Fruit fly (Drosophila melanogaster) whole organism: ENCODE results near the gene CG4582.

Experiments used
- CG8478 ChIP-seq: fragments of >200 bp; optimal IDR thresholded peaks from 2 replicates; lab custom pipeline; 2018; ENCODE audit warnings: inconsistent platforms
- Dll ChIP-seq: fragments of >200 bp; optimal IDR thresholded peaks from 2 replicates; lab custom pipeline; 2017
- EcR ChIP-seq, 2 experiments: fragments of >200 bp; optimal IDR thresholded peaks; 2 replicates each; lab custom pipeline; 2017; ENCODE audit warnings: missing biosample characterization in 2 of 2, missing genetic modification characterization in 2 of 2, missing genetic modification reagents in 2 of 2
- pan ChIP-seq: fragments of >200 bp; optimal IDR thresholded peaks from 2 replicates; lab custom pipeline; 2017
- psq ChIP-seq: fragments of >200 bp; optimal IDR thresholded peaks from 2 replicates; lab custom pipeline; 2017
- usp ChIP-seq: fragments of >200 bp; optimal IDR thresholded peaks from 2 replicates; lab custom pipeline; 2017; ENCODE audit warnings: missing biosample characterization, missing genetic modification characterization, mixed read lengths

CG4582 gene

dm6 chr3R:25583079-25583478 lies at the start of gene CG4582:
TSS of gene CG4582 (minus strand) at chr3R:25583179.
- no peak for TF ChIP-seq Dll (lab: Kevin White, UChicago)
- no peak for TF ChIP-seq pan (lab: Kevin White, UChicago)
- TF ChIP-seq CG8478, result no peak
- TF ChIP-seq psq (lab: Kevin White, UChicago), result no peak
- no peak for TF ChIP-seq EcR (GFP tag; optimal IDR thresholded peaks at IDR 0.05; lab: Kevin White, UChicago)
- TF ChIP-seq usp, result no peak

DNA sequence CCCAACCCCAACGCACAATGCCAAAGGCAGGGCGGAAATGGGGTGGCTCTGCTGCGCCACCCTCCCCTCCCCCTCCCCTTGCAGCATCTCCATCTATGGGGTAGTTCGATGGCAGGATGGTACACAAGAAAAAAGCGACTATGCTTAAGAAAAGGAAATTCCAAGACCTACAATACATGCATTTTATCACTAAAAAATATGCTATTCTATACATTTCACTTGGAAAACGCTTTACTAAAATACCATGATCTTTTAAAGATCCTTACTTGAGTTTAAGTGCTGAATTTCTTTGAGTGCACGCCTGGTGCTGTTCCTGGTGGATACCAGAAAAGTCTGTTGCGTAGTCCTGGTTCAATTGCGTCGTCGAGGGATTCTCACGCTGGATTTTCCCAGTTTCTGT lies 48.1 kb upstream of the CG4582 start:
- TF ChIP-seq usp (no peak), pan (lab: Kevin White, UChicago) (no peak), Dll (lab: Kevin White, UChicago) (no peak), CG8478 (no peak), psq (lab: Kevin White, UChicago) (no peak), EcR (GFP tag; optimal IDR thresholded peaks at IDR 0.05; lab: Kevin White, UChicago) (no peak)

- no peak for TF ChIP-seq Dll (lab: Kevin White, UChicago)
Observed at dm6 chr3R:25630541-25630940, 47.6 kb upstream of the CG4582 start.

dm6 chr3R:25628657-25629056 lies 45.7 kb upstream of the CG4582 start:
- TF ChIP-seq usp (no peak), pan (lab: Kevin White, UChicago) (no peak), EcR (GFP tag; optimal IDR thresholded peaks at IDR 0.05; lab: Kevin White, UChicago) (no peak), psq (lab: Kevin White, UChicago) (no peak), CG8478 (no peak), Dll (lab: Kevin White, UChicago) (no peak)

DNA sequence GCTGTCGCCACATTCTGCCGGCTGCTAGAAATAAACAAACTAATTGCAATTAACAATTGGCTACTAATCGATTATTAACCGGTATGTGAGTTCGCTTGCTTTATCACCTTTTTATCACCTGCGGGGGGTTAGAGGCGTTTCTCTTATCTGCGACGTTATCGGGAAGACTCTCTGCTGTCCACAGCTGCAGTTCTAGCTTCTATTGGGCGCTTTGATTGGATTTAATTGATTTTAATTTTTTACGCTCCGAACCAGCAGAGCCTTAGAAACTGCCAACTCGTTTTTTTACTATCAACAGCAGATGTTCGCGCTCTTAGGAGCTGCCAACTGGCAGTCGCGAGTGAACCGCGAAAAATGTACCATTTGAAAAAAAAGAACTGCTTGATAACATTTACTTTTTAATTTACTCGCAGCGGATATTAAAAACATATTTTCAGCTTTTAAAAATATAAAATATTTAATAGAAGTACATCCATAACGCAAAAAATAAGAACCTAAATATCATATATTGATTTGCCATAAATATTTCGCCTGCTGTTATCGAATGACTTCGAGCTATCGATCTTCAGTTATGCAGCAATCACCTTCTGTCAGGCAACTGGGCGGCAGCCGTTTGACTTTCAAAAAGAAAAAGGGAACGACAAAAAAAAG lies 43.8 kb upstream of the CG4582 start, which contains the start of gene Ssadh:
Ssadh (minus strand) TSS at position 300 of the 651 bp plus-strand sequence.
- no peak for TF ChIP-seq Dll (lab: Kevin White, UChicago)
- no peak for TF ChIP-seq psq (lab: Kevin White, UChicago)
- TF ChIP-seq EcR (GFP tag; optimal IDR thresholded peaks at IDR 0.05; lab: Kevin White, UChicago), result no peak
- TF ChIP-seq CG8478, result no peak
- no peak for TF ChIP-seq usp

- no peak for TF ChIP-seq pan (lab: Kevin White, UChicago)
- no peak for TF ChIP-seq psq (lab: Kevin White, UChicago)
- no peak for TF ChIP-seq Dll (lab: Kevin White, UChicago)
- TF ChIP-seq CG8478, result no peak
- no peak for TF ChIP-seq EcR (GFP tag; optimal IDR thresholded peaks at IDR 0.05; lab: Kevin White, UChicago)
- no peak for TF ChIP-seq usp
Observed at dm6 chr3R:25625940-25626624, 43.1 kb upstream of the CG4582 start.

DNA sequence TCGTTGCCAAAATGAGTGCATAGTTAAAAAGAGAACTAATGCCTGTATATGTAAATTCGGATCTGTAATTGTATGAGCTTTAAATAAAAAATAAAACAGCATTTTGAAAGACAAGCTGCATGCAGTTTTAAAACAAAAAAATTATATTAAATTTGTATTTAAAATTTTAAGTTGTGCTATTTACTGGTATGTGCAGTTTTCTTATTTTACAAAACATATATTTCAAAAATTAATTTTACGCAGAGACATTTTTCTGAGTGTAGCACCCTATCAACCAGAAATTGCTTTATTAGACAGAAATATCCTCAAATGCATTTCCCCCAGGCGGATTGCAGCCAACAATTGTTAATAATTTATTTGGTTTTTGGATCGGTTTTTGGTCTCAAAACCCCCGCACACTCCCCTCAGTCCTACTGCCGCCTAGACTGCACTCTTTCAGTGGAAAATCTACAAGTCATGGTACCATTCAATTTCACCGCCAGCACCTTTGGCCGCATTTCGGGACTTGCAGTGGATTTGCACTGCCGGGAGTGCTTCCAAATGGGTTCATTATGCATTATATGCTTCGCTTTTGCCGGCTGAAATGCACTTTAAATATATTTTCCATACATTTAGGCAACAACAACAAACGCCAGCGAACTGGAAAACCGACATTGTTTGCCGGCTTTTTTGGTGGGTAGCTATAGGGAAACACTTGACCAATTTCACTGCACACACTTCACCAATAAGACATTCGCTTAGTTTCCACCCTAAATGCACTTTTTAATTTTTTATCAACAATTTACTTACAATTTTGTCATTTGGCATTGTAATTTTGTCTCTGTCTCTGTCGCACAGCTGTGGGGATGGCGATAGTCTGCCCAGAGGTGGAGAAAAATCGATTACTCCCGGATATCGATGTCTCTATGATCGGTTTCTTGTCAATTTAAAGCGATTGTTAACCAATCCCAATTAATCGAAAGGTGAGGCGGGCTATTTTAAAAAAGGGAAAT lies 41.1 kb upstream of the CG4582 start, which contains the start of gene Npl4:
Npl4 (minus strand) TSS at position 863 of the 992 bp plus-strand sequence.
- no peak for TF ChIP-seq psq (lab: Kevin White, UChicago)
- no peak for TF ChIP-seq pan (lab: Kevin White, UChicago)

DNA sequence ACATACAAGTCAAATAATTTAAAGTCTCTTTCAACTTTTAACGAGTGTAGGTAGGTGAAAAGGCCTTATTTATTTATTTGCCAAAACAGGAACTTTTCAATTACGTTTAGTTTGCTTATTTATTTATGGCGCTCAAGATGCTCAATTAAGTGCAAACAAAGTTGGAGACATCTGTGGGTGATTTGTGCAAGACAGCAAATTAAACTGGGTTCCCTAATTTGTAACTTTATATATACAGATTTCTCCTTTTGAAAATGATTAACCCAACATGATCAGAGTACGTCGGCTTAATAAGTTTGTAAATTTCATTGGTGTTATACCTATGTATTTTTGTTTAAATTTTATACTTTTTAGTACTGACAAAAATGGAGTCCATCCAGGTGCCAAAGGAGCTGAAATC lies 35.1 kb upstream of the CG4582 start, which contains the start of gene CG5071:
CG5071 (plus strand) TSS at position 301 of the 400 bp plus-strand sequence.
- TF ChIP-seq usp (no peak), EcR (GFP tag; optimal IDR thresholded peaks at IDR 0.05; lab: Kevin White, UChicago) (no peak), psq (lab: Kevin White, UChicago) (no peak), CG8478 (no peak), Dll (lab: Kevin White, UChicago) (no peak), pan (lab: Kevin White, UChicago) (no peak)

dm6 chr3R:25613366-25613765 lies 30.4 kb upstream of the CG4582 start, which contains the start of gene CG5079:
TSS of gene CG5079 (plus strand) at chr3R:25613666.
- TF ChIP-seq EcR (GFP tag; optimal IDR thresholded peaks at IDR 0.05; lab: Kevin White, UChicago), result no peak
- no peak for TF ChIP-seq psq (lab: Kevin White, UChicago)
- no peak for TF ChIP-seq Dll (lab: Kevin White, UChicago)
- no peak for TF ChIP-seq pan (lab: Kevin White, UChicago)
- TF ChIP-seq CG8478, result no peak
- TF ChIP-seq usp, result no peak

DNA sequence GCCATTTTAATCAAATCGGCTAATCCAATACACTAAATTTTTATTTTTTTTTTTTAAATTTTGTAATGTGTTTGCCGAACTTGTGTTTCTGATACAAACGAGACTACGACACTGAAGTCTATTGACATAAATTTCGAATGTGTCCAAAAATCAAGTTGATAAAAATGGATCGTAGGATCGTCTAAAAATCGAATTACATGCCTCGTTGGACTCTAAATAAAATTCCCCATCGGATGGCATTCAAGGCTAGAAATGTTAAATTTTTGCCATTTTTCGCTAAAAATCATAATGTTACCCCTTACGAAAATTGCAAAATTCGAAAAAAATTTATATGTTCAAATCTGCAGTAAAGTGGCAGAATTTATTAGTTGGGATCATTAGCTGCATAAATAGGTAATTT lies 26.0 kb upstream of the CG4582 start, which contains the start of gene ymp:
ymp (minus strand) TSS at position 101 of the 400 bp plus-strand sequence.
- no peak for TF ChIP-seq pan (lab: Kevin White, UChicago)
- TF ChIP-seq EcR (GFP tag; optimal IDR thresholded peaks at IDR 0.05; lab: Kevin White, UChicago), result no peak
- no peak for TF ChIP-seq usp
- TF ChIP-seq psq (lab: Kevin White, UChicago), result no peak
- TF ChIP-seq Dll (lab: Kevin White, UChicago), result no peak
- TF ChIP-seq CG8478, result no peak

DNA sequence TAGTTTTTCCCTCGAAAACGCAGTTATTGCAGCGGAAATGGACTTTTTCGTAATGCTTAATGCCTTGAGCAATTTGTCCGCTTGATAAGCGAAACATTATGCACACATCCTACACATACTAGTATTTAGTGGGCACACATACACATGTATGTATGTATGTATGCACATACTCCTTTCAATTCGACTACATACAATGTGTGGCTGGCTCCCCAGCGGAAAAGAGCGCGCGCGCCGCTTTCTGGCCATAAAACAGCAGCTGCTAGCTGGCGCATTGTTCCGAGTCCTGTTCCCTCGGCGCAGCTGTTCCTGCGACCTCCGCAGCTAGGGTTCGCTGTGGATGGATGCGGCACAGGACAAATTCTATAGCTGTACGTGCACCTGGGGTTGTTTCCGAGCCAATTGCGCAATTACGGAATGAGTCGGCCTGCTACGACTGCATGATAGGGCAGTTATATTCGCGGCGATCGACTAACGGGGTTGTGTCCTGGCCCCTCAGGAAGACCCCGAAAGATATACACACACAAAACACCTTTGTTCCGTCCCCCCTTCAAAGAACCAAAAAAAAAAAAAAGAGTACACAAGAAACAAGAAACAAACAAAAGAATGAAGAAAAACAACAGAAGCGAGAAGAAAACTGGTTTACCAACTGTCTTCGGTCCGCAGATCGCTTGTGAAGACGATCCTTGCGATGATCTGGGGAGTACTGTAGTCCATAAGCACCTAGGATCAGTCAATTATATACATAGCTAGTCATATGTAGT lies 13.5 kb upstream of the CG4582 start:
- TF ChIP-seq psq (lab: Kevin White, UChicago), result no peak
- no peak for TF ChIP-seq CG8478
- no peak for TF ChIP-seq usp
- no peak for TF ChIP-seq pan (lab: Kevin White, UChicago)
- TF ChIP-seq Dll (lab: Kevin White, UChicago), result no peak
- no peak for TF ChIP-seq EcR (GFP tag; optimal IDR thresholded peaks at IDR 0.05; lab: Kevin White, UChicago)
